Fruit fly (Drosophila melanogaster): ENCODE data around the gene AlaRS-m.

- TF ChIP-seq Hr38 (GFP tag; optimal IDR thresholded peaks at IDR 0.05) (no peak), Gug (GFP tag; IDR thresholded peaks at IDR 0.05) (no peak)
These were observed 49.2 kb upstream of the AlaRS-m start for dm6 chr3L:5096674-5097073.

All from whole organism, prepupa.